Fruit fly (Drosophila melanogaster): Measurements from ENCODE around the gene rho.

rho gene

DNA sequence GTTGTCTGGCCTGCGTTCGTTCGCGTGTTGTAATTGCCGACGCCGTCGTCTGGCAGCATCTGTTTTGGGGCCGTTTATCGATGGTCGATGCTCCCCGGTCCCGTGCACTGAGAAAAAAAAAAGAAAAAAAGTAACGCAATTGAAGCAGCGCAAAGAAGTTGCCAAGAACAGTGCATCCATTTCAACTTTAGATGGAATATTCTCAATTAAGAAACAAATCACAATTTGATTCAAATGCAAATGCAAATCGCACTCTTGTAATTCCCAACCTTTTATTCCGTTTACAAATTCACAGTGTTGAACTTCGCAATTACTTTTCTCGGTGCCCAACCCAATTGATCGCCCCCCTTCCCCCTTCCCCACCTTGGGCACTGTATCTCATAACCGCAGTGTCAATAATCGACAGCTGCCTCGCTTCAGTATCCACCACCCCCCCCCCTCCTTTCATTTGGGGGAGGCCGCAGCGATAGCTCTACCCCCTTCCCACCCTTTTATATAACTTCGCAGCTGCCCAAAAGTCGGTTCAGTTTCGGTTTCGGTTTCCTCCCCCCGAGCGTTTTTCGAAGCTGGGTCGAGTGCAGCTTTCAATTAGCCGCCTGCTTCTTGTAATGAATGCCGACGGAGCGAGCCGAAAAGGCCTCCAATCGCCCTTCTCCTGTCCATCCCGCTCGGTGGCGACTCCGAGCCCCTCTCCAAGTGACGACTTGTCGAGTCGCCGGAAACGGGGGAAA, 5.4 kb upstream of the rho start:
- TF ChIP-seq CG9948 (tag; optimal IDR thresholded peaks at IDR 0.05) (peak; percentile 6), CG15710 (tag; optimal IDR thresholded peaks at IDR 0.05) (no peak), Snoo (tag; optimal IDR thresholded peaks at IDR 0.05) (peak; percentile 74), CG4496 (GFP tag; IDR thresholded peaks at IDR 0.05) (no peak), EcR (GFP tag; optimal IDR thresholded peaks at IDR 0.05) (peak; percentile 21), CG8159 (tag; optimal IDR thresholded peaks at IDR 0.05) (peak; percentile 18)

DNA sequence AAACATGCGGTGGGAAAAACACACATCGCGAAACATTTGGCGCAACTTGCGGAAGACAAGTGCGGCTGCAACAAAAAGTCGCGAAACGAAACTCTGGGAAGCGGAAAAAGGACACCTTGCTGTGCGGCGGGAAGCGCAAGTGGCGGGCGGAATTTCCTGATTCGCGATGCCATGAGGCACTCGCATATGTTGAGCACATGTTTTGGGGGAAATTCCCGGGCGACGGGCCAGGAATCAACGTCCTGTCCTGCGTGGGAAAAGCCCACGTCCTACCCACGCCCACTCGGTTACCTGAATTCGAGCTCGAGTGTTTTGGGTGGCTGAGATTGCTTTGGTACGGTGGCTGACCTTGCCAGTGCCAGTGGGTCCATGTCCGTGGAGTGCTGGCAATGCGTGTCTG, 1.8 kb upstream of the rho start:
- TF ChIP-seq CG8301 (tag; optimal IDR thresholded peaks at IDR 0.05), result no peak
- no peak for TF ChIP-seq CG9948 (tag; optimal IDR thresholded peaks at IDR 0.05)
- no peak for TF ChIP-seq Pif1B (GFP tag; optimal IDR thresholded peaks at IDR 0.05)
- TF ChIP-seq gl (tag; optimal IDR thresholded peaks at IDR 0.05), result no peak
- TF ChIP-seq CG10348 (GFP tag; IDR thresholded peaks at IDR 0.05), result no peak
- no peak for TF ChIP-seq CG4496 (GFP tag; IDR thresholded peaks at IDR 0.05)
- no peak for TF ChIP-seq CG17806 (tag; optimal IDR thresholded peaks at IDR 0.05)
- no peak for TF ChIP-seq CG12605 (GFP tag; IDR thresholded peaks at IDR 0.05)
- TF ChIP-seq CG32121 (GFP tag; IDR thresholded peaks at IDR 0.05), result no peak
- TF ChIP-seq CG34367 (tag; optimal IDR thresholded peaks at IDR 0.05), result no peak
- no peak for TF ChIP-seq CG8159 (tag; optimal IDR thresholded peaks at IDR 0.05)

DNA sequence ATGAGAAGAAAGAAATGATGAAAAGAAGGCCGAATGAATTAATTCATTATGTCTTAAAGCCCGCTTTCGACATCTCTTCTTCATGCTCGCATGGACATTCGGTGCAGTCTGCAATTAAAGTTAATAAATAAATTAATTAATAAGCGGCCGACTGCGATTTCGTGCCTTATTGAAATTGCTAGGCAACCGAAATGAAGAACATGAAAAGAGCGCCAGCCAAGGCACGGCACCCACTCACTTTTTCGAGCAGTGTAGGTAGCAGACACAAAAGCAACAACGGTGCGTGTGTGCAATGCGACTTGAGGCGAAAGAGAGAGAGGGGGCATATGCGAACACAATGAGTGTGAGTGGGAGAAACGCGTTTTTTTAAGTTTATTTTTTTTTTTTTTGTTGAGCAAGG, 854 bp downstream of the rho start:
- TF ChIP-seq CG13204 (GFP tag; optimal IDR thresholded peaks at IDR 0.05) (no peak), CG4496 (GFP tag; IDR thresholded peaks at IDR 0.05) (peak; percentile 77), Snoo (tag; optimal IDR thresholded peaks at IDR 0.05) (peak; percentile 15), CG8301 (tag; optimal IDR thresholded peaks at IDR 0.05) (peak; percentile 20), CG15710 (tag; optimal IDR thresholded peaks at IDR 0.05) (peak; percentile 31), Pif1B (GFP tag; optimal IDR thresholded peaks at IDR 0.05) (peak; percentile 63), CG32121 (GFP tag; IDR thresholded peaks at IDR 0.05) (peak; percentile 65), CG10348 (GFP tag; IDR thresholded peaks at IDR 0.05) (0 out of 2 replicates have a peak, but pooled peaks have one; percentile 49), CG34367 (tag; optimal IDR thresholded peaks at IDR 0.05) (peak; percentile 19), CG8159 (tag; optimal IDR thresholded peaks at IDR 0.05) (peak; percentile 38), rn (GFP tag; IDR thresholded peaks at IDR 0.05) (peak; percentile 6; the same call in 1 of the 2 replicates), EcR (GFP tag; optimal IDR thresholded peaks at IDR 0.05) (no peak), CG14655 (GFP tag; optimal IDR thresholded peaks at IDR 0.05) (peak; percentile 56), fd96Ca (GFP tag; IDR thresholded peaks at IDR 0.05) (peak; percentile 72; the same call in 2 of the 3 replicates), CG17806 (tag; optimal IDR thresholded peaks at IDR 0.05) (peak; percentile 28), Ets98B (GFP tag; IDR thresholded peaks at IDR 0.05) (peak; percentile 43), D1 (tag; optimal IDR thresholded peaks at IDR 0.05) (no peak), CG9948 (tag; optimal IDR thresholded peaks at IDR 0.05) (peak; percentile 27), gl (tag; optimal IDR thresholded peaks at IDR 0.05) (no peak), CG12605 (GFP tag; IDR thresholded peaks at IDR 0.05) (peak; percentile 16; the same call in 1 of the 2 replicates), Pif1A (GFP tag; optimal IDR thresholded peaks at IDR 0.05) (peak; percentile 53)

DNA sequence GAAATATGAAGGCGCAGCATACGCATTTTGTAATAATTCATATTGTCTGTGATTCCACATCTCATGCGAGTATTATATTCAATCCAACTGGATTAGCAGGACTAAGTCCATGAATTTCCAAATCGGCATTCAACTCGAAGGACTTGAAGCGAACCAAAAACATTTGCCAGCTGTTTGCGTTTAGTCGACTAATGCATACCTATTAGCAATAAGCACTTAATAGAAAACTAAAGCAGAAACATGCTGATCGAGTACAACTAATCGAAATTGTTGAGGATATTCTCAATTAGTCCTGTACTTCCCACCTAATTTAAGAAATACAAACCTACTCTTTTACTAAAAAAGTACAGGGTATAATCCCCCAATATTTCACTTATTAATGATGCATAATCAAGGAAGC, 5.6 kb downstream of the rho start:
- TF ChIP-seq CG32121 (GFP tag; IDR thresholded peaks at IDR 0.05) (no peak), CG4496 (GFP tag; IDR thresholded peaks at IDR 0.05) (no peak), fd96Ca (GFP tag; IDR thresholded peaks at IDR 0.05) (no peak), CG34367 (tag; optimal IDR thresholded peaks at IDR 0.05) (no peak), CG17806 (tag; optimal IDR thresholded peaks at IDR 0.05) (no peak), CG13204 (GFP tag; optimal IDR thresholded peaks at IDR 0.05) (no peak), CG8301 (tag; optimal IDR thresholded peaks at IDR 0.05) (no peak), Pif1B (GFP tag; optimal IDR thresholded peaks at IDR 0.05) (no peak), rn (GFP tag; IDR thresholded peaks at IDR 0.05) (no peak), EcR (GFP tag; optimal IDR thresholded peaks at IDR 0.05) (no peak), D1 (tag; optimal IDR thresholded peaks at IDR 0.05) (no peak), gl (tag; optimal IDR thresholded peaks at IDR 0.05) (no peak), CG15710 (tag; optimal IDR thresholded peaks at IDR 0.05) (no peak), CG8159 (tag; optimal IDR thresholded peaks at IDR 0.05) (no peak)

DNA sequence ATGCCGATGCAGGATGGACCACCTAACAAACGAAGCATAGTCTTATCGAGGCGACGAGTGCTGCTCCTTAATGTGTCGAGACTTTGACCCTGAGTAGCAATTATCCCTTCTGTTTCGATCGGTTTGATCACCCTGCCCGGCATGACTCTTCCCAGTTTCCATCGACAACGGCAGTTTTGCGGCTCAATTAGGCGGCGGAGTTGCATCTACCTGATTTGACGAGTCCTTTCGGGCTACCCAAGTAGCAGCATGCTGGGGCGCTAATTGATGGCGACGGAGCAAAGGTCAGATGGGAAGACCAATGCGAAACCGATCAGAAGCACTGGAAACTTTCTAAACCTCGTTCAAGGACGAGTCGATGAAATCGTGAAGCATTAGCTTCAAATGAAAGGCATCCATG, 7.4 kb downstream of the rho start:
- TF ChIP-seq CG14655 (GFP tag; optimal IDR thresholded peaks at IDR 0.05) (no peak), CG10348 (GFP tag; IDR thresholded peaks at IDR 0.05) (no peak), CG9948 (tag; optimal IDR thresholded peaks at IDR 0.05) (no peak), CG32121 (GFP tag; IDR thresholded peaks at IDR 0.05) (no peak), CG12605 (GFP tag; IDR thresholded peaks at IDR 0.05) (no peak), D1 (tag; optimal IDR thresholded peaks at IDR 0.05) (no peak), CG4496 (GFP tag; IDR thresholded peaks at IDR 0.05) (no peak), Ets98B (GFP tag; IDR thresholded peaks at IDR 0.05) (no peak), Pif1B (GFP tag; optimal IDR thresholded peaks at IDR 0.05) (no peak), Pif1A (GFP tag; optimal IDR thresholded peaks at IDR 0.05) (no peak), CG13204 (GFP tag; optimal IDR thresholded peaks at IDR 0.05) (no peak), EcR (GFP tag; optimal IDR thresholded peaks at IDR 0.05) (no peak), CG34367 (tag; optimal IDR thresholded peaks at IDR 0.05) (no peak), CG8301 (tag; optimal IDR thresholded peaks at IDR 0.05) (no peak), CG8159 (tag; optimal IDR thresholded peaks at IDR 0.05) (no peak), Snoo (tag; optimal IDR thresholded peaks at IDR 0.05) (no peak)

DNA sequence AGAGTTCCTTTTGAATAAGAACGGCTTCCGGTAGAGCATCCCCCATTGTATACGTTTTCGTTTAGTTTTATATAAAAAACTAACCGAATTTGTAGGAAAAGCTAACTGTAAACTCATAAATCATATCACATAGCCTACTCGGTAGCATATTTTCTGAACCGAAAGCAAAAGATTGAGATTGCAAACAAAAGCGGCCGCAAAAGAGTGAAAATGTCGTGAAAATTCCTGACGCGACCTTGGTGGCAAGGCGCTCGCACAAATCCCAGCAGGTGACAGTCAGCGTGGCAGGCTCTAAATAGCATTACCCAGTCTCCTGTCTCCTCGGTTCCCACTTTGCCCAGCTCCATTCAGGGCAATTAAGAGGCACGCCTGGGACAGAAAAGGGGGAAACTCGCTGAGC, 8.3 kb downstream of the rho start, which contains the start of gene Naa30B:
Gene Naa30B, minus strand, starts transcription at position 101 of the 400 bp plus-strand sequence.
- TF ChIP-seq CG34367 (tag; optimal IDR thresholded peaks at IDR 0.05) (no peak), CG8159 (tag; optimal IDR thresholded peaks at IDR 0.05) (no peak), rn (GFP tag; IDR thresholded peaks at IDR 0.05) (no peak), CG12605 (GFP tag; IDR thresholded peaks at IDR 0.05) (no peak), D1 (tag; optimal IDR thresholded peaks at IDR 0.05) (no peak), CG32121 (GFP tag; IDR thresholded peaks at IDR 0.05) (no peak), CG15710 (tag; optimal IDR thresholded peaks at IDR 0.05) (no peak)
